Fruit fly (Drosophila melanogaster): Measurements from ENCODE around the gene CG15646.
A peak's percentile ranks its signal among the peaks of the same experiment; 100 is the strongest.

DNA sequence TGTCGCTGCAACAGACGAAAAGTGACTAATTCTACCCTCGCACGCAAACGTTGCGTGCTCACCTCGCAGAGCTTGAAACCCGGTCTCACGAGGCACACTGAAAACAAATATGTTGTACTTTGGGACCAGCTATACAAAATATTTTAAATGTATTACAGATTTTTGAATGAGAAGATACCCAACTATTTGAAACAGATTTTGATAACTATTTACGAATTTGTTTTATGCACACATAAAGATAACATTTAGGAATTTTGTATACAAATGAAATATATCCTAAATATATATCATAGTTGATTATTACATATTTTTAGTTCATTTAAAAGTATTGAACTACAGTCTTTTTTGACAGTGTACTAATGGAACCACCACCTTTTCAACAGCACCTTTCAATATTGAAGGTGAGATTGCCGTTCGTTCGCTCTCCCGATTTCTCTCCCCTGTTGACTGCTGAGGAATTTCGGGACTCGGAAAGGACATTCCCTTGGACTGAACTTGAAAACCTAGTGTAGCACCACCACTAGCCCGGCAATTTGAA, at the start of gene CG15646:
- TF ChIP-seq grn (GFP tag; optimal IDR thresholded peaks at IDR 0.05) (no peak), slp2 (GFP tag; optimal IDR thresholded peaks at IDR 0.05) (no peak), CG13296 (GFP tag; optimal IDR thresholded peaks at IDR 0.05) (peak; percentile 8), Xrp1 (GFP tag; IDR thresholded peaks at IDR 0.05) (peak; percentile 91), abd-A (tag; optimal IDR thresholded peaks at IDR 0.05) (no peak), Scr (GFP tag; IDR thresholded peaks at IDR 0.05; ENCODE audit: partially characterized antibody) (no peak), Ptx1 (GFP tag; IDR thresholded peaks at IDR 0.05) (peak; percentile 68), Fer3 (tag; optimal IDR thresholded peaks at IDR 0.05) (peak; percentile 42), Jarid2 (GFP tag; optimal IDR thresholded peaks at IDR 0.05) (peak; percentile 25), fru (optimal IDR thresholded peaks at IDR 0.05) (no peak), lola (GFP tag; optimal IDR thresholded peaks at IDR 0.05) (peak in 1 of 3 experiments; percentile 96)

Data from whole organism, embryonic.